Fruit fly (Drosophila melanogaster) whole organism, wandering third instar larva: ENCODE data around the gene CG15336.

Experiments
- Abd-B ChIP-seq: fragments of >200 bp; optimal IDR thresholded peaks from 2 replicates; lab custom pipeline; 2017; ENCODE audit warnings: missing biosample characterization, missing genetic modification characterization
- CG32264 ChIP-seq: fragments of 200-800 bp; sonication (Bioruptor generic); optimal IDR thresholded peaks from 2 replicates; lab custom pipeline; 2016; ENCODE audit warnings: missing biosample characterization, missing genetic modification characterization
- CG9705 ChIP-seq: fragments of 200-800 bp; sonication (Bioruptor generic); optimal IDR thresholded peaks from 2 replicates; lab custom pipeline; 2018; ENCODE audit warnings: missing biosample characterization, mild to moderate bottlenecking, missing genetic modification characterization
- CrebA ChIP-seq: fragments of 200-800 bp; sonication (Bioruptor generic); optimal IDR thresholded peaks from 2 replicates; lab custom pipeline; 2016; ENCODE audit warnings: missing biosample characterization, mild to moderate bottlenecking, missing genetic modification characterization, borderline replicate concordance
- Dfd ChIP-seq: fragments of >200 bp; optimal IDR thresholded peaks from 2 replicates; lab custom pipeline; 2017; ENCODE audit warnings: missing biosample characterization, missing genetic modification characterization
- Dif ChIP-seq: fragments of 200-275, 200-300 bp; sonication (Bioruptor generic); optimal IDR thresholded peaks from 2 replicates; lab custom pipeline; 2018; ENCODE audit warnings: missing biosample characterization, missing genetic modification characterization; ENCODE audit not compliant: partially characterized antibody
- GATAd ChIP-seq: sonication (Bioruptor generic); optimal IDR thresholded peaks from 2 replicates; lab custom pipeline; 2016; ENCODE audit warnings: missing biosample characterization, missing genetic modification characterization
- HLH106 ChIP-seq: fragments of 200-800 bp; optimal IDR thresholded peaks from 3 replicates; lab custom pipeline; 2019; ENCODE audit warnings: missing biosample characterization, mild to moderate bottlenecking, missing genetic modification characterization, moderate library complexity
- Hnf4 ChIP-seq: fragments of 200-800 bp; sonication (Bioruptor generic); optimal IDR thresholded peaks from 2 replicates; lab custom pipeline; 2016; ENCODE audit warnings: missing biosample characterization, mild to moderate bottlenecking, missing genetic modification characterization
- Hr78 ChIP-seq: fragments of >200 bp; optimal IDR thresholded peaks from 2 replicates; lab custom pipeline; 2017; ENCODE audit warnings: missing biosample characterization, missing genetic modification characterization
- Hr83 ChIP-seq: fragments of 200-300 bp; sonication (Bioruptor generic); optimal IDR thresholded peaks from 2 replicates; lab custom pipeline; 2016; ENCODE audit warnings: missing biosample characterization, mild to moderate bottlenecking, missing genetic modification characterization, moderate library complexity; ENCODE audit not compliant: poor library complexity, severe bottlenecking
- Jra ChIP-seq: sonication (Bioruptor generic); optimal IDR thresholded peaks from 2 replicates; lab custom pipeline; 2016; ENCODE audit warnings: missing biosample characterization, missing genetic modification characterization
- Mio ChIP-seq: sonication (Bioruptor generic); optimal IDR thresholded peaks from 2 replicates; lab custom pipeline; 2016; ENCODE audit warnings: missing biosample characterization, missing genetic modification characterization
- Myc ChIP-seq: fragments of >200 bp; optimal IDR thresholded peaks from 2 replicates; lab custom pipeline; 2017
- N ChIP-seq: fragments of >200 bp; optimal IDR thresholded peaks from 2 replicates; lab custom pipeline; 2018; ENCODE audit warnings: missing biosample characterization, missing external identifiers, missing genetic modification characterization
- OdsH ChIP-seq: fragments of 200-800 bp; sonication (Bioruptor generic); optimal IDR thresholded peaks from 2 replicates; lab custom pipeline; 2016; ENCODE audit warnings: missing biosample characterization, mild to moderate bottlenecking, missing genetic modification characterization
- Rel ChIP-seq, 2 experiments: fragments of 200-800 bp; sonication (Bioruptor generic) in 1 of 2; optimal IDR thresholded peaks; 2 replicates in 1 of 2; 3 replicates in 1 of 2; lab custom pipeline; 2016 to 2019; ENCODE audit warnings: mild to moderate bottlenecking in 2 of 2, missing biosample characterization in 2 of 2, missing genetic modification characterization in 2 of 2, moderate library complexity in 1 of 2
- Sp1 ChIP-seq: fragments of 200-800 bp; sonication (Bioruptor generic); optimal IDR thresholded peaks from 3 replicates; lab custom pipeline; 2019; ENCODE audit warnings: missing biosample characterization, mild to moderate bottlenecking, missing genetic modification characterization, moderate library complexity
- Vsx2 ChIP-seq: fragments of 200-300, 225-300 bp; sonication (Bioruptor generic); optimal IDR thresholded peaks from 2 replicates; lab custom pipeline; 2018; ENCODE audit warnings: missing biosample characterization, missing genetic modification characterization; ENCODE audit not compliant: partially characterized antibody
- br ChIP-seq: fragments of 200-800 bp; sonication (Bioruptor generic); optimal IDR thresholded peaks from 2 replicates; lab custom pipeline; 2016; ENCODE audit warnings: missing biosample characterization, missing genetic modification characterization
- brk ChIP-seq: fragments of 200-800 bp; sonication (Bioruptor generic); optimal IDR thresholded peaks from 2 replicates; lab custom pipeline; 2016; ENCODE audit warnings: missing biosample characterization, mild to moderate bottlenecking, missing genetic modification characterization
- dl ChIP-seq, 2 experiments: fragments of 175-275, 200-275 bp in 1 of 2; fragments of 200-275 bp in 1 of 2; sonication (Bioruptor generic); optimal IDR thresholded peaks; lab custom pipeline; 2018; ENCODE audit warnings: mild to moderate bottlenecking in 2 of 2, missing biosample characterization in 2 of 2, missing genetic modification characterization in 2 of 2, moderate library complexity in 2 of 2; ENCODE audit not compliant: partially characterized antibody in 2 of 2, insufficient read depth in 1 of 2
- dmrt93B ChIP-seq: fragments of 200-800 bp; sonication (Bioruptor generic); optimal IDR thresholded peaks from 2 replicates; lab custom pipeline; 2018; ENCODE audit warnings: missing biosample characterization, mild to moderate bottlenecking, missing genetic modification characterization
- dsf ChIP-seq: sonication (Bioruptor generic); optimal IDR thresholded peaks from 2 replicates; lab custom pipeline; 2016; ENCODE audit warnings: missing biosample characterization, missing genetic modification characterization, borderline replicate concordance
- ey ChIP-seq: fragments of 200-800 bp; sonication (Bioruptor generic); optimal IDR thresholded peaks from 2 replicates; lab custom pipeline; 2016; ENCODE audit warnings: missing biosample characterization, missing genetic modification characterization
- foxo ChIP-seq, 2 experiments: fragments of 200-800 bp; sonication (Bioruptor generic); optimal IDR thresholded peaks; 2 replicates in 1 of 2; 3 replicates in 1 of 2; lab custom pipeline; 2016 to 2017; ENCODE audit warnings: missing biosample characterization in 2 of 2, missing genetic modification characterization in 2 of 2
- fru ChIP-seq: fragments of 200-800 bp; sonication (Bioruptor generic); optimal IDR thresholded peaks from 3 replicates; lab custom pipeline; 2016; ENCODE audit warnings: missing biosample characterization, mild to moderate bottlenecking, missing genetic modification characterization
- h ChIP-seq: fragments of 200-800 bp; sonication (Bioruptor generic); optimal IDR thresholded peaks from 3 replicates; lab custom pipeline; 2016; ENCODE audit warnings: missing biosample characterization, mild to moderate bottlenecking, missing genetic modification characterization
- jim ChIP-seq: fragments of 175-275, 200-325 bp; sonication (Bioruptor generic); optimal IDR thresholded peaks from 2 replicates; lab custom pipeline; 2016; ENCODE audit warnings: missing biosample characterization, mild to moderate bottlenecking, missing genetic modification characterization
- lola ChIP-seq: fragments of >200 bp; optimal IDR thresholded peaks from 2 replicates; lab custom pipeline; 2017; ENCODE audit warnings: missing biosample characterization, missing genetic modification characterization
- pan ChIP-seq: fragments of >200 bp; optimal IDR thresholded peaks from 2 replicates; lab custom pipeline; 2017
- psq ChIP-seq: fragments of 200-800 bp; sonication (Bioruptor generic); optimal IDR thresholded peaks from 3 replicates; lab custom pipeline; 2017; ENCODE audit warnings: missing biosample characterization, mild to moderate bottlenecking, missing genetic modification characterization, moderate library complexity
- rgr ChIP-seq: fragments of 200-800 bp; sonication (Bioruptor generic); optimal IDR thresholded peaks from 3 replicates; lab custom pipeline; 2016; ENCODE audit warnings: missing biosample characterization, mild to moderate bottlenecking, missing genetic modification characterization
- sage ChIP-seq: fragments of 200-800 bp; sonication (Bioruptor generic); optimal IDR thresholded peaks from 2 replicates; lab custom pipeline; 2016; ENCODE audit warnings: missing biosample characterization, mild to moderate bottlenecking, missing genetic modification characterization
- sv ChIP-seq: fragments of 200-800 bp; sonication (Bioruptor generic); optimal IDR thresholded peaks from 3 replicates; lab custom pipeline; 2016; ENCODE audit warnings: missing biosample characterization, missing genetic modification characterization
- tai ChIP-seq: sonication (Bioruptor generic); optimal IDR thresholded peaks from 2 replicates; lab custom pipeline; 2016; ENCODE audit warnings: missing biosample characterization, missing genetic modification characterization
- usp ChIP-seq: fragments of >200 bp; optimal IDR thresholded peaks from 2 replicates; lab custom pipeline; 2017; ENCODE audit warnings: missing biosample characterization, missing genetic modification characterization
- woc ChIP-seq: sonication (Bioruptor generic); optimal IDR thresholded peaks from 2 replicates; lab custom pipeline; 2016; ENCODE audit warnings: missing biosample characterization, mild to moderate bottlenecking, missing genetic modification characterization

CG15336 gene

dm6 chrX:8142067-8142462 is 5.7 kb upstream of the CG15336 start, which contains the start of gene Smox:
Gene Smox (minus strand): TSS chrX:8142279.
- no peak for TF ChIP-seq lola (GFP tag; lab: Kevin White, UChicago)
- no peak for TF ChIP-seq CG9705
- no peak for TF ChIP-seq rgr (GFP tag; lab: Kevin White, UChicago)
- no peak for TF ChIP-seq OdsH (GFP tag; lab: Kevin White, UChicago)
- TF ChIP-seq tai (GFP tag; lab: Kevin White, UChicago), result no peak
- TF ChIP-seq Vsx2 (GFP tag; lab: Kevin White, UChicago), result no peak

- no peak for TF ChIP-seq N (GFP tag; lab: Kevin White, UChicago)
- TF ChIP-seq Dfd (GFP tag; lab: Kevin White, UChicago), result no peak
- no peak for TF ChIP-seq pan (lab: Kevin White, UChicago)
- no peak for TF ChIP-seq Vsx2 (GFP tag; lab: Kevin White, UChicago)
- peak; percentile 91 for TF ChIP-seq Hr83 (GFP tag; lab: Kevin White, UChicago)
- TF ChIP-seq h, result peak; percentile 94
- peak; percentile 95 for TF ChIP-seq rgr (GFP tag; lab: Kevin White, UChicago)
- peak; percentile 89 for TF ChIP-seq OdsH (GFP tag; lab: Kevin White, UChicago)
- TF ChIP-seq Rel (GFP tag; optimal IDR thresholded peaks at IDR 0.05; lab: Kevin White, UChicago), result peak; percentile 73
- peak; percentile 99 for TF ChIP-seq Rel (tag; optimal IDR thresholded peaks at IDR 0.05; lab: Kevin White, UChicago)
- TF ChIP-seq Jra (GFP tag; lab: Kevin White, UChicago), result peak; percentile 93
- peak; percentile 93 for TF ChIP-seq fru (GFP tag; lab: Kevin White, UChicago)
- TF ChIP-seq Hr78 (GFP tag; lab: Kevin White, UChicago), result no peak
- TF ChIP-seq Hnf4, result no peak
- TF ChIP-seq brk (GFP tag; lab: Kevin White, UChicago), result no peak
- peak; percentile 85 for TF ChIP-seq GATAd (GFP tag; lab: Kevin White, UChicago)
- peak; percentile 92 for TF ChIP-seq Sp1 (GFP tag; lab: Kevin White, UChicago)
- no peak for TF ChIP-seq CrebA (GFP tag; lab: Kevin White, UChicago)
- no peak for TF ChIP-seq lola (GFP tag; lab: Kevin White, UChicago)
- TF ChIP-seq Abd-B (GFP tag; lab: Kevin White, UChicago), result no peak
- no peak for TF ChIP-seq Myc
- TF ChIP-seq usp (GFP tag; lab: Kevin White, UChicago), result no peak
- TF ChIP-seq HLH106, result peak; percentile 92
- peak; percentile 17 for TF ChIP-seq sv (GFP tag; lab: Kevin White, UChicago)
- peak; percentile 86 for TF ChIP-seq woc (GFP tag; lab: Kevin White, UChicago)
- no peak for TF ChIP-seq Dif
- peak; percentile 42 for TF ChIP-seq Mio (GFP tag; lab: Kevin White, UChicago)
- TF ChIP-seq dl (GFP tag; optimal IDR thresholded peaks at IDR 0.05; lab: Kevin White, UChicago; ENCODE audit: insufficient read depth in 1 of 2, partially characterized antibody in 2 of 2), result no peak
- TF ChIP-seq CG32264 (GFP tag; lab: Kevin White, UChicago), result peak; percentile 83
- TF ChIP-seq br (GFP tag; lab: Kevin White, UChicago), result peak; percentile 94
- TF ChIP-seq ey (GFP tag; lab: Kevin White, UChicago), result peak; percentile 93
- TF ChIP-seq tai (GFP tag; lab: Kevin White, UChicago), result no peak
- TF ChIP-seq sage, result peak; percentile 81
- peak; percentile 81 for TF ChIP-seq dsf (GFP tag; lab: Kevin White, UChicago)
- no peak for TF ChIP-seq jim (GFP tag; lab: Kevin White, UChicago)
- TF ChIP-seq psq (GFP tag; lab: Kevin White, UChicago), result peak; percentile 98
- peak; percentile 88 for TF ChIP-seq CG9705
- peak; percentile 81 to 95 for TF ChIP-seq foxo (GFP tag; optimal IDR thresholded peaks at IDR 0.05; lab: Kevin White, UChicago)
- TF ChIP-seq dmrt93B (GFP tag; lab: Kevin White, UChicago), result no peak
Measured at dm6 chrX:8143537-8143936, 4.2 kb upstream of the CG15336 start, which contains the start of gene CG17982. Gene CG17982 (minus strand): TSS chrX:8143835.
